Worm (Caenorhabditis elegans): ENCODE data around the gene F23A7.1.

Gene F23A7.1

DNA sequence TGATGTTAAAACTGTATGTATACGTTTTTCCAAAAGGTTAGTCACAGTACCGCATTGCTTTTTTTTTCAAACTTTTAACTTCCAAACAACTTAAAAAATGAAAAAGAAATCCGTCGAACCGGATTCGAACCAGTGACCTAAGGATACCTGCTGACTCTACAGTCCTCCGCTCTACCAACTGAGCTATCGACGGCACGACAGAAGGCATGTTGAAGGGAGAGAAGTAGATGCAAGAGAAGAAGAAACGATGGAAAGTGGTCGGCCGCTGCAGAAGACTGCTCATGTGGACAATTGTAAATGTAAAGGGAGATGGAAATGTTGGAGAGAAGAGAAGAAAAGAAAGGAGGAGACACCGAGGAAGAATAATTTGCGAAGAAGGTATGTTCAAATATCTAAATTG, 7.5 kb upstream of the F23A7.1 start (continued):
- TF ChIP-seq somi-1 (GFP tag; optimal IDR thresholded peaks at IDR 0.05): peak; percentile 75
- TF ChIP-seq egrh-3 (GFP tag; IDR thresholded peaks at IDR 0.05): peak; percentile 81
- TF ChIP-seq D2030.7 (GFP tag; IDR thresholded peaks at IDR 0.05): peak; percentile 80
- TF ChIP-seq ztf-25 (GFP tag; IDR thresholded peaks at IDR 0.05): peak; percentile 81
- TF ChIP-seq ztf-3 (GFP tag; optimal IDR thresholded peaks at IDR 0.05): peak; percentile 30
- TF ChIP-seq B0019.2 (GFP tag; conservative IDR thresholded peaks at IDR 0.05): no peak
- peak; percentile 86 for TF ChIP-seq tlf-1 (GFP tag; optimal IDR thresholded peaks at IDR 0.05)
- TF ChIP-seq pbrm-1 (GFP tag; IDR thresholded peaks at IDR 0.05): peak; percentile 92
- 0 out of 2 replicates have a peak, but pooled peaks have one; percentile 65 for TF ChIP-seq nhr-120 (GFP tag; IDR thresholded peaks at IDR 0.05)
- peak; percentile 92 for TF ChIP-seq K11D2.4 (GFP tag; IDR thresholded peaks at IDR 0.05)
- TF ChIP-seq ccch-3 (GFP tag; optimal IDR thresholded peaks at IDR 0.05): no peak
- TF ChIP-seq nfya-2 (GFP tag; IDR thresholded peaks at IDR 0.05): no peak
- TF ChIP-seq nhr-90 (tag; optimal IDR thresholded peaks at IDR 0.05): peak; percentile 73
- peak; percentile 71 for TF ChIP-seq snpc-1.3 (tag; optimal IDR thresholded peaks at IDR 0.05; ENCODE audit: insufficient read depth)
- TF ChIP-seq gei-17 (GFP tag; optimal IDR thresholded peaks at IDR 0.05): peak; percentile 94
- TF ChIP-seq snpc-3.4 (tag; optimal IDR thresholded peaks at IDR 0.05): peak; percentile 86
- TF ChIP-seq sptf-2 (GFP tag; optimal IDR thresholded peaks at IDR 0.05): peak; percentile 79
- TF ChIP-seq B0336.3 (GFP tag; IDR thresholded peaks at IDR 0.05): peak; percentile 86
- TF ChIP-seq F57C9.4 (tag; optimal IDR thresholded peaks at IDR 0.05): peak; percentile 61
- peak; percentile 39; the same call in 1 of the 2 replicates for TF ChIP-seq C17E4.6 (GFP tag; IDR thresholded peaks at IDR 0.05)
- peak; percentile 87 for TF ChIP-seq ceh-27 (GFP tag; optimal IDR thresholded peaks at IDR 0.05)
- TF ChIP-seq lsy-27 (tag; optimal IDR thresholded peaks at IDR 0.05; ENCODE audit: borderline replicate concordance, insufficient read depth): peak; percentile 80
- TF ChIP-seq aptf-3 (GFP tag; IDR thresholded peaks at IDR 0.05): peak; percentile 76; the same call in 1 of the 2 replicates
- no peak for TF ChIP-seq F55B11.4 (tag; optimal IDR thresholded peaks at IDR 0.05; ENCODE audit: borderline replicate concordance, insufficient read depth)
- peak; percentile 57; the same call in 1 of the 2 replicates for TF ChIP-seq Y95B8A.8 (GFP tag; IDR thresholded peaks at IDR 0.05)
- no peak for TF ChIP-seq ceh-91 (GFP tag; IDR thresholded peaks at IDR 0.05)
- peak; percentile 63 to 82 for TF ChIP-seq rec-8 (tag; optimal IDR thresholded peaks at IDR 0.05)
- peak; percentile 74 for TF ChIP-seq cebp-1 (GFP tag; IDR thresholded peaks at IDR 0.05)
- TF ChIP-seq cebp-1 (tag; optimal IDR thresholded peaks at IDR 0.05): peak; percentile 88
- peak; percentile 71; the same call in 1 of the 2 replicates for TF ChIP-seq sea-2 (GFP tag; IDR thresholded peaks at IDR 0.05)
- TF ChIP-seq ceh-100 (GFP tag; IDR thresholded peaks at IDR 0.05): peak; percentile 69
- TF ChIP-seq zfh-2 (GFP tag; conservative IDR thresholded peaks at IDR 0.05): peak; percentile 68
- TF ChIP-seq F22D6.2 (tag; optimal IDR thresholded peaks at IDR 0.05): peak; percentile 50

DNA sequence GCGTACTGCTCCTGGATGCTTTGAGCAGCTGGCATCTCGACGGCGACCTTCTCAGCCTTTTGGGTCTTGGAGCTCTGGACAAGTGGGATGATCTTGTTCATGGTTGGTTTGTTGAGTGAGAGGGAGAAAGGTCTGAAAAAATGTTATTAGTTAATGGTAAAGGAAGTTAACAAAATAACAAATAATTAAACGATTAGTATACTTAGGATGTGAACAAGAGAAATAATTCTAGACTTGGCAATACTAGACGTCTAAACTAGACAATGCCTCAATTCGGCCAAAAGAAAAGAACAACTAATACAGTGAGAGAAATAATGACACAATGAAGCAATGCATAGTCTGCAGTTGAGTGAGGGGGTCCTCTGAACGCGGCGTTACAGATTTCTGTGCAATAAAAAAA, 6.7 kb upstream of the F23A7.1 start, which contains the start of gene R11.4:
Gene R11.4, minus strand, starts transcription at position 101 of the 400 bp plus-strand sequence.
- TF ChIP-seq efl-1 (GFP tag; optimal IDR thresholded peaks at IDR 0.05): no peak
- no peak for TF ChIP-seq nhr-27 (tag; optimal IDR thresholded peaks at IDR 0.05)
- TF ChIP-seq B0019.2 (GFP tag; conservative IDR thresholded peaks at IDR 0.05): no peak
- no peak for TF ChIP-seq ceh-100 (GFP tag; IDR thresholded peaks at IDR 0.05)
- TF ChIP-seq ZK185.1 (tag; optimal IDR thresholded peaks at IDR 0.05; ENCODE audit: poor library complexity, severe bottlenecking): no peak
- TF ChIP-seq dox-1 (GFP tag; IDR thresholded peaks at IDR 0.05): no peak
- TF ChIP-seq atf-7 (tag; optimal IDR thresholded peaks at IDR 0.05): no peak
- TF ChIP-seq lsy-27 (tag; optimal IDR thresholded peaks at IDR 0.05; ENCODE audit: borderline replicate concordance, insufficient read depth): no peak
- no peak for TF ChIP-seq madf-10 (tag; optimal IDR thresholded peaks at IDR 0.05)
